Fruit fly (Drosophila melanogaster): ENCODE data around the gene CG3734.

The CG3734 gene

DNA sequence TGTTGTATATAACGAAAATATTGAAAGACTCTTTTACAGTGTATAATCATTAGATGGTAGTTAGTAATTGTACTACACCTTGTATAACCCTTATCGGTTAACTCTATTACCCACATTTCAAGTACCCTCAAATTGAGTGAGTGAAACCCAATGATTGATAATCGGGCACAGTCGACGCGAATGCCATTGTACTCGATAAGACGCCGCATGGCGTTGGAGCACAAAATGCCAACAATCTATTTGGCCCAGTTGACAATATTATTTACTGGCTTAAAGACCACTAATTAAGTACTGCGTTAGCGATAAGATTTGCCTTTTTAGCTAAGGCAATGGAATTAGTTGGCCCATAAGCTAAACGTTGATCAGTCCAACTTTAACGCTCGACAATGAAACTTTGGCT lies at the start of gene CG3734:
Gene CG3734 (plus strand): TSS at position 254 of the 400 bp plus-strand sequence.
- TF ChIP-seq Myc (optimal IDR thresholded peaks at IDR 0.05): no peak
- no peak for TF ChIP-seq insv (optimal IDR thresholded peaks at IDR 0.05)
- no peak for TF ChIP-seq h (optimal IDR thresholded peaks at IDR 0.05)
- TF ChIP-seq psq (optimal IDR thresholded peaks at IDR 0.05): no peak
- no peak for TF ChIP-seq Sin3A (optimal IDR thresholded peaks at IDR 0.05)
- TF ChIP-seq ttk (optimal IDR thresholded peaks at IDR 0.05): no peak

dm6 chr3R:19339205-19339724 lies 48.4 kb upstream of the CG3734 start:
- TF ChIP-seq Myc (optimal IDR thresholded peaks at IDR 0.05) (no peak), h (optimal IDR thresholded peaks at IDR 0.05) (no peak), psq (optimal IDR thresholded peaks at IDR 0.05) (no peak), Sin3A (optimal IDR thresholded peaks at IDR 0.05) (no peak), insv (optimal IDR thresholded peaks at IDR 0.05) (no peak), ttk (optimal IDR thresholded peaks at IDR 0.05) (no peak)

DNA sequence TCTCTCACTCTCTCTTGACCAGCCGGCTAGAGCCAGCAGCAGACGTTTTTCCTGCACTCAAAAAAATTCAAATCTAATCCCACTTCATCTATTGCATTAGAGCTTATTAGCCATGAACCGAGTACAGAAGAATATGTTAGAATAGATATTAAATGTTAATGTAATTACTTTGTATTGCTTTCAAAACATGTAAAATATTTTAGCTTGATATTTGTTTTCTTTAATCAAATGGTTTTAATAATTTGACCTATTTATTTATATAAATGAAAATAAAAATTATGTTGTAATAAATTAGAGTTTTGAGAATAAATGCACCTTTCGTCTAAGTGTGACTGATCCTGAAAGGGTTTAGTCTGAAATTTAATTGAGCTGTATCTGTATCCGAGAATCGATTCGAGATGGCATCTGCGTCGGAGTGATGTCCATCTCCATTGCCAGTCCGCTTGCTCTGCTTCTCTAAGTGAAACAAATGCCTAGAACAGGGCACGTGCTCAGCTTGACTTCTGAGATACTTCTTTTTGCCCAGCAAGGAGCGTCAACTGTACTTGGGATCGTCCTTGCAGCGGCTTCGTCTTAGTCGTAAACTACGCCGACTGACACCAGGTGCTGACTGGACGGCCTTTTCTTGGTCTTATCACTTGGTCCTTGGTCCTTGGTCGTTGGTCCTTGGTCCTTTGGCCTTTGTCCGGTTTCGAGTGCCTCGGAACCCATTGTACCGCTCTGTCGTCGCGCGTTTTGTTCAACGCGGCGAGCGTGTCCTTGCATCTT lies 47.2 kb upstream of the CG3734 start:
- TF ChIP-seq insv (optimal IDR thresholded peaks at IDR 0.05) (no peak), Sin3A (optimal IDR thresholded peaks at IDR 0.05) (no peak), ttk (optimal IDR thresholded peaks at IDR 0.05) (no peak), h (optimal IDR thresholded peaks at IDR 0.05) (no peak), psq (optimal IDR thresholded peaks at IDR 0.05) (no peak)

- TF ChIP-seq ttk (optimal IDR thresholded peaks at IDR 0.05): no peak
- TF ChIP-seq psq (optimal IDR thresholded peaks at IDR 0.05): no peak
- no peak for TF ChIP-seq Myc (optimal IDR thresholded peaks at IDR 0.05)
- no peak for TF ChIP-seq h (optimal IDR thresholded peaks at IDR 0.05)
- TF ChIP-seq insv (optimal IDR thresholded peaks at IDR 0.05): no peak
- no peak for TF ChIP-seq Sin3A (optimal IDR thresholded peaks at IDR 0.05)
These were observed 45.9 kb upstream of the CG3734 start for dm6 chr3R:19341779-19342178.

DNA sequence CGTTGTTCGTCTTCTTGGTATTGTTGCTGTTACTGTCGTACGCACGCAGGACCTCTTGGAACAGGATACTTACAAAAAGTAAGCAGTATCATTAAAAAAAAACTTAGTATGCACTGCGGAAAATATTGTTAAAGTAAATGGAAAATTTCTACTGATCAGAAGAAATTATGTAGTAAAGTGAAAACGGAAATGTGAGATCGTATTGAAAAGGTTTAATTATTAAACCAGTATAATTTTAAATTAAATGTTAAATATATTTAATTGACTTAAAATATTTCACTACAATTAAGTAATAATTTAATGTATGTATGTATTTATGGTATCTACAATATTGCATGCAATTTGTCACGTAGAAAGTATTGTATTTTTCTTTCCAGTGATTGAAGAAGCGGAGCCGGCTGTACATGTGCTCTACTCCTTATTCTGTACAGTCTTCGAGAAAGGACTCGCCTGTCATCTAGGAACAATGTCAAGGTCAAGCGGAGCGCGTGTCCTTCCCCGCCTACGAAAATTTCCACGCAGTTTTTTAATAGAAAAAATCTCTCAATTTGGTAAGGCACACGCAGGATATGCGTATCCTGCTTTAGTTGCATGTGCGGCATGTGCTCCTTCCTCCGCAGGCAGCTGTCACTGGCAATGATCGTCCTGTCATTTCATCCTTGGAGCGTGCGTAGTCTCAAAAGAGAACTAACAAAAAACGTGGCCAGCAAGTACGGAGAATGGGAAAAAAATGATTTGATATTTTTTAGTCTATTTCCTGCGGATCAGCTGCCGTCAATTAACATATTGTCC lies 43.9 kb upstream of the CG3734 start:
- TF ChIP-seq insv (optimal IDR thresholded peaks at IDR 0.05) (no peak), h (optimal IDR thresholded peaks at IDR 0.05) (no peak), Sin3A (optimal IDR thresholded peaks at IDR 0.05) (no peak)

DNA sequence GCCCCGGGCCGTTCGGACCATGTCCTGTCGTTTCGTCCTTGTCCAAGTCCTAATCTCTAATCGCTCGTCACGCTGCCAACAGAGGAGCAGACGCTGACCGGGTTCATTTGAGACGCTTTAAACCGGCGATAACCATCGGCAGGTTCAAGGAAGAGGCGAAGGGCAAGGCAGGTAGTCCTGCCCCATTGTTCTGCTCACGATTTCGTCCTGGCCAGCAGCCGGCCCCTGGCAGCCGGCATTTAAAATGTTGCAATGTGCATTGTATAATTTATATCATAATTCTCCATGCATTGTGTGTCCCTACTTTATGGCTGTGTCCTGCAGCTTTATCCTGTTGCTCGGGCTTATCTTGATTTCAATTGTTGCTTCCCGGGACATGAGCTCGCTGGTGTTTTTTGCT lies 42.4 kb upstream of the CG3734 start:
- TF ChIP-seq Sin3A (optimal IDR thresholded peaks at IDR 0.05): no peak
- no peak for TF ChIP-seq ttk (optimal IDR thresholded peaks at IDR 0.05)
- TF ChIP-seq h (optimal IDR thresholded peaks at IDR 0.05): no peak
- no peak for TF ChIP-seq Myc (optimal IDR thresholded peaks at IDR 0.05)
- no peak for TF ChIP-seq insv (optimal IDR thresholded peaks at IDR 0.05)
- TF ChIP-seq psq (optimal IDR thresholded peaks at IDR 0.05): no peak

dm6 chr3R:19346532-19346931 lies 41.1 kb upstream of the CG3734 start:
- TF ChIP-seq Myc (optimal IDR thresholded peaks at IDR 0.05) (no peak), ttk (optimal IDR thresholded peaks at IDR 0.05) (no peak), psq (optimal IDR thresholded peaks at IDR 0.05) (no peak), insv (optimal IDR thresholded peaks at IDR 0.05) (no peak), h (optimal IDR thresholded peaks at IDR 0.05) (no peak), Sin3A (optimal IDR thresholded peaks at IDR 0.05) (no peak)

DNA sequence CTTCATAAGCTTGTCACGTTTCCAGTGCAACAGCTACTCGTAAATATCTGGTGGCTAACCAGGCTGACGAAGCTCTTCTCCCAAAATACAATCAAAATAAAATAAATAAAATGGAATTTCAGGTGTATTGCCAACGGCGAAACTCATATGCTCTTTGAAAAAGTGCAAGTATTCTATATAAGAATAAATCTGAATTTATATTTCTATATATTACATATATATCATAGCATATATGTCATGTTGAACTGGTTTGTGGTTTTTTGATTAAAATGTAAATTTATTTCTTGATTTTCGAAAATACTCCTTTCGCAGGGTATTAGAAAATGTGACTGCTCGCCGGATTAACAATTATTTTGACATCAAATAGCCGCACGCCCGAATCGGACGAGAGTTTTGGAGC lies 40.0 kb upstream of the CG3734 start:
- TF ChIP-seq ttk (optimal IDR thresholded peaks at IDR 0.05) (no peak), Sin3A (optimal IDR thresholded peaks at IDR 0.05) (no peak), Myc (optimal IDR thresholded peaks at IDR 0.05) (no peak), insv (optimal IDR thresholded peaks at IDR 0.05) (no peak), psq (optimal IDR thresholded peaks at IDR 0.05) (no peak), h (optimal IDR thresholded peaks at IDR 0.05) (no peak)

DNA sequence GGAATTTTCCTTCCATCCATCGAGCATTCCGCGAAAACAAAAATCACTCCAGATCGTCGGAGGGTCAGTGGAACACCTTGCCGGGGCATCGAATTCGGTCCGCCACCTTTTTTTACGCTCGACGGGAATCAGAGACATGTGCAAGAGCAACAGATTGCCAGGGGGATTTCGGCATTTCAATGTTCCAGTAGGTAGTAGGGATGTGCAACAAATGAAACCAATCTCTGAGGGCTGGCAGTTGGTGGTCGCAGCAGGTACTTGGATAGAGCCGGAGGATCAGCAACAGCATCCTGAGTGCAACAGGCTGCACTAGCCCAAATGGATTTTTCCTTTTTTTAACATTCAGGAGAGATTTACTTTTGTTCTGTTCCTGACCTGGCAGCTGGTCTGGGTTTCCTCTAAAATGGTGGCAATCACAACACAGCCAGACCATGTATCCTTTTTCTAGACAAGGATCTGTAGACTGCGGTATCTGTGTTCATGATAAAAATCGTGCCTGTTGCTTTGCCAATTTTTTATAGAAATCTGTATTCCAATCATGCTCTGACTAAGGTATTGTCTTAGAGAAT lies 37.2 kb upstream of the CG3734 start:
- TF ChIP-seq h (optimal IDR thresholded peaks at IDR 0.05): no peak
- no peak for TF ChIP-seq insv (optimal IDR thresholded peaks at IDR 0.05)
- TF ChIP-seq ttk (optimal IDR thresholded peaks at IDR 0.05): no peak
- no peak for TF ChIP-seq psq (optimal IDR thresholded peaks at IDR 0.05)
- TF ChIP-seq Sin3A (optimal IDR thresholded peaks at IDR 0.05): no peak
- TF ChIP-seq Myc (optimal IDR thresholded peaks at IDR 0.05): no peak

- TF ChIP-seq psq (optimal IDR thresholded peaks at IDR 0.05) (no peak), Myc (optimal IDR thresholded peaks at IDR 0.05) (no peak), Sin3A (optimal IDR thresholded peaks at IDR 0.05) (no peak), ttk (optimal IDR thresholded peaks at IDR 0.05) (no peak), h (optimal IDR thresholded peaks at IDR 0.05) (no peak), insv (optimal IDR thresholded peaks at IDR 0.05) (no peak)
These were observed 35.5 kb upstream of the CG3734 start for dm6 chr3R:19352121-19352520.

dm6 chr3R:19353751-19354150 lies 33.9 kb upstream of the CG3734 start, which contains the start of gene CG43203:
TSS of gene CG43203 (plus strand) at chr3R:19354051.
- TF ChIP-seq ttk (optimal IDR thresholded peaks at IDR 0.05) (no peak), Myc (optimal IDR thresholded peaks at IDR 0.05) (no peak), insv (optimal IDR thresholded peaks at IDR 0.05) (no peak), Sin3A (optimal IDR thresholded peaks at IDR 0.05) (no peak), h (optimal IDR thresholded peaks at IDR 0.05) (no peak), psq (optimal IDR thresholded peaks at IDR 0.05) (no peak)

dm6 chr3R:19362879-19363278 lies 24.8 kb upstream of the CG3734 start:
- TF ChIP-seq h (optimal IDR thresholded peaks at IDR 0.05): no peak
- TF ChIP-seq insv (optimal IDR thresholded peaks at IDR 0.05): no peak
- no peak for TF ChIP-seq ttk (optimal IDR thresholded peaks at IDR 0.05)
- TF ChIP-seq psq (optimal IDR thresholded peaks at IDR 0.05): no peak
- TF ChIP-seq Myc (optimal IDR thresholded peaks at IDR 0.05): no peak
- no peak for TF ChIP-seq Sin3A (optimal IDR thresholded peaks at IDR 0.05)

Measured in Kc167 (cell line).